Worm (Caenorhabditis elegans) whole organism, L4 larva: Measurements from ENCODE around the gene F37A4.4.
A peak's percentile ranks its signal among the peaks of the same experiment; 100 is the strongest.

ENCODE experiments used
- F10B5.3 ChIP-seq: sonication (generic microtip); optimal IDR thresholded peaks from 2 replicates; lab custom pipeline; 2016; ENCODE audit warnings: mild to moderate bottlenecking, missing genetic modification characterization, missing compliant biosample characterization
- R02D3.7 ChIP-seq: fragments of 150-350 bp; sonication (generic microtip); optimal IDR thresholded peaks from 3 replicates; lab custom pipeline; 2014; ENCODE audit warnings: missing biosample characterization, missing genetic modification characterization
- arid-1 ChIP-seq: fragments of 200-800 bp; sonication (Bioruptor generic); conservative IDR thresholded peaks from 2 replicates; pipeline ENCODE4 v1.3.6; 2022; ENCODE audit warnings: missing genetic modification reagents, missing genetic modification characterization, missing compliant biosample characterization
- lin-39 ChIP-seq: fragments of 150-350 bp; optimal IDR thresholded peaks from 2 replicates; lab custom pipeline; 2014; ENCODE audit warnings: missing biosample characterization, missing genetic modification reagents, missing genetic modification characterization
- nhr-111 ChIP-seq: fragments of 200-800 bp; sonication (Bioruptor generic); optimal IDR thresholded peaks from 2 replicates; lab custom pipeline; 2018; ENCODE audit warnings: mild to moderate bottlenecking, missing genetic modification characterization, missing compliant biosample characterization
- nhr-6 ChIP-seq: fragments of 150-350 bp; optimal IDR thresholded peaks from 2 replicates; lab custom pipeline; 2014; ENCODE audit warnings: missing biosample characterization, missing genetic modification characterization
- nhr-76 ChIP-seq: fragments of 150-350 bp; optimal IDR thresholded peaks from 2 replicates; lab custom pipeline; 2014; ENCODE audit warnings: missing biosample characterization, missing genetic modification characterization
- snpc-1.2 ChIP-seq: fragments of 200-800 bp; sonication (Bioruptor generic); IDR thresholded peaks from 2 replicates; pipeline ENCODE4 v1.3.6; 2022; ENCODE audit warnings: missing genetic modification reagents, missing genetic modification characterization, missing compliant biosample characterization
- unc-62 ChIP-seq, 3 experiments: fragments of 150-350 bp in 1 of 3; sonication (generic microtip); optimal IDR thresholded peaks in 2 of 3; peaks in 1 of 3; 1 replicate in 1 of 3; 2 replicates in 2 of 3; lab custom pipeline; 2014 to 2017; ENCODE audit warnings: missing biosample characterization in 3 of 3, missing genetic modification characterization in 3 of 3, missing genetic modification reagents in 3 of 3, missing genotype in 1 of 3
- ztf-11 ChIP-seq: fragments of 150-350 bp; optimal IDR thresholded peaks from 2 replicates; lab custom pipeline; 2014; ENCODE audit warnings: missing biosample characterization, missing genetic modification characterization

ce11 chrIII:6695189-6695588 is 18.2 kb upstream of the F37A4.4 start:
- TF ChIP-seq ztf-11 (tag; lab: Kevin White, UChicago) (no peak), nhr-76 (tag; lab: Kevin White, UChicago) (no peak), nhr-6 (tag; lab: Kevin White, UChicago) (no peak), F10B5.3 (tag; lab: Kevin White, UChicago) (no peak), unc-62 (GFP tag; optimal IDR thresholded peaks at IDR 0.05 in 1 of 2; lab: Kevin White, UChicago) (peak in 1 of 2 experiments; percentile 3), unc-62 (tag; optimal IDR thresholded peaks at IDR 0.05; lab: Kevin White, UChicago) (no peak), arid-1 (no peak), lin-39 (tag; lab: Kevin White, UChicago) (no peak), nhr-111 (no peak), R02D3.7 (tag; lab: Kevin White, UChicago) (no peak), snpc-1.2 (no peak)
